Fruit fly (Drosophila melanogaster): Measurements from ENCODE around the gene CG32708.
A peak's percentile ranks its signal among the peaks of the same experiment; 100 is the strongest.

CG32708 gene

DNA sequence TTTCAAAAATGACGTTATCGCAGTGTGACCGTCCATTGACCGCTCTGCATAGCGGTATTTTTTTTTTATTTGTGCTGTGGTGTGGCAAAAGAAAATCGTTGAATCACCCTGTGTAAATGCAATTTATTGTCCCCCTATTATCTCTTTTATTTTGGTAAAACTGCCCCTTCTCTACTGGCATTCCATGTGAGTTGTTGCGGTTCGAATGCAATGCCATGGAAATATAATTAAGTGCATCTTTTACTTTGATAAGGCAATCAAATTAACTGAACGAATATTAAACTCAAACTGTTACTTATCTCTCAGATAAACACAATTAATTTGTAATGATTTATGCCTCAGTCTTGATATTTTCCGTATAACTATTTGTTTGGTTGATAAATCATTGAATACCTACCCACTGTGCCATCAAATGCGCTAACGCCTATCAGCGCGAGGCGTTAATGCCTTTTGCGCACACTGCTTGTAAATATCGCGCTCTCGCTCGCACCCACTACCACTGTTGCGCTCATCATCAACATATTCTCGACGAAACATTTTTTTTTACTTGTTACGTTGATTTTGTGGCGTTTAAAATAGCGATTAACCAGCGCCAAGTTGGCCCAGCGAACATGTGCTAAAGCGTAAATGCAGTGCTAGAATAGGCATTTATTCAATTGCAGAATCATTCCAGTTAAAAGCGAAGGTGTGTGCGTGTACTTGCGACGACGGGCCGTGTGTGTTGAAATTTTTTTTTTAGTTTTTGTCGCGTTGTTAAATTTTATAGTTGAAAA, 23.5 kb downstream of the CG32708 start (continued):
- no peak for TF ChIP-seq svp (GFP tag)
- peak; percentile 46 for TF ChIP-seq CG10669 (GFP tag; optimal IDR thresholded peaks at IDR 0.05)
- peak; percentile 19 for TF ChIP-seq CG6854 (GFP tag; optimal IDR thresholded peaks at IDR 0.05)
- TF ChIP-seq spab (GFP tag; optimal IDR thresholded peaks at IDR 0.05) = no peak
- TF ChIP-seq achi (GFP tag; optimal IDR thresholded peaks at IDR 0.05) = peak; percentile 67
- no peak for TF ChIP-seq CG11294 (GFP tag; IDR thresholded peaks at IDR 0.05)
- no peak for TF ChIP-seq Blimp-1 (GFP tag; optimal IDR thresholded peaks at IDR 0.05)
- peak; percentile 22; the same call in 1 of the 3 replicates for TF ChIP-seq CG6163 (GFP tag; IDR thresholded peaks at IDR 0.05)
- TF ChIP-seq lz (GFP tag; optimal IDR thresholded peaks at IDR 0.05) = peak; percentile 55
- no peak for TF ChIP-seq CG9139 (GFP tag; optimal IDR thresholded peaks at IDR 0.05)
- TF ChIP-seq Met (GFP tag; optimal IDR thresholded peaks at IDR 0.05) = peak; percentile 65
- peak; percentile 42 for TF ChIP-seq CG6792 (GFP tag; optimal IDR thresholded peaks at IDR 0.05)

DNA sequence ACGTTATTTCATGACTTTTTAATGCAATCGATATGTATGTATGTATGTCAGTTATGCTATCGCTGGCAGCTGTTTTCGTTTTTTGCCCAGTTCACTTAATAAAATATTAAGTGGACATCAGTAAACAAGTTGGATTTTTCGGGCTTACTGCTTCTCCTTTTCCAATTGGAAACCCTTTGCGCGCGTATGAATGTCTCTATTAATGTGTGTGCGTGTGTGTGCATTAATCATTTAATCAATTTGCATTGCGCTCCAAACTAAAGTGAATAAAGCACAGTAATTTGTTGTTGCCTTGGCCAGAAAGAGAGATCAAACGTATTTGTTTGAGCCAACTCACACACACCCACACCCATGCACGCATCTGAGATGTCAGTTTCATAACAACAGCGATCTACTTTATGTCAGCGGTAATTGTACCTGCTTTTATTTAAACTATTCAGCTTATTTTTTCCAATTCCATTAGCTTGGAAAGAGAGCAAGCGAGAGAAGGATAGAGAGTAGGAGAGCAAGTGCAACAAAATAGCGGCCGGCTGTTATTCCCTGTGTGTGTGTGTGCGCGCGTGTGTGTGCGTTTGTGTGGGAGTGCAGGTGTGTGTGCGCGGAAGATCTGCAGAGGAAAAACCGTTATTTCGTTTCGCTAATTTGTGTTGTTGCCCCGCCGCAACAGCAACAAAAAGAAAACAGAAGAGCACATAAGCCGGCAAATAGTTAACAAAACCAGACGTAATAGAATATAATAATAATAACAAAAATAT, 24.6 kb downstream of the CG32708 start:
- TF ChIP-seq CG6792 (GFP tag; optimal IDR thresholded peaks at IDR 0.05) (no peak), dsx (GFP tag; optimal IDR thresholded peaks at IDR 0.05; ENCODE audit: poor library complexity, severe bottlenecking) (peak; percentile 91), Eip78C (GFP tag) (peak; percentile 40)

DNA sequence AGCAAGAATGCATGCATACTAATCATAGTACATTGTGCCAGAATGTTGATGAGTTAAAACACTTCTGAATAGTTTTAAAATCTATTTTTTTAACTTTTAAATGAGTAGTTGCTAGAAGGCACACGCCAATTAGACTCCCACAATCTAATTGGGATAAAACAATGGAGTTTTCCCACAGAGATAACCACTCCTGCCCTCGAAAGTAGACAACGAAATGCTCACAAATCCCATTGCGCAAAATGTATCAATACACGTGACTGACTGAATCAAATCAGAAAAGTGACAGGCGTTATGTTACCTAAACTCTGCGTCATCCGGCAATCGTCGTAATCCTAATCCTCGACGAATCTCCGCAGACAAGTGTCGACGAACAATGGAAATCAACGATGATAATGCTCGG, 32.1 kb downstream of the CG32708 start:
- TF ChIP-seq svp (GFP tag) (no peak), topi (GFP tag; optimal IDR thresholded peaks at IDR 0.05) (no peak), net (GFP tag; optimal IDR thresholded peaks at IDR 0.05) (no peak), esn (GFP tag; optimal IDR thresholded peaks at IDR 0.05) (no peak), lz (GFP tag; optimal IDR thresholded peaks at IDR 0.05) (no peak), CG6163 (GFP tag; IDR thresholded peaks at IDR 0.05) (no peak), CG8319 (GFP tag; optimal IDR thresholded peaks at IDR 0.05) (no peak), spab (GFP tag; optimal IDR thresholded peaks at IDR 0.05) (no peak), salr (GFP tag; optimal IDR thresholded peaks at IDR 0.05) (no peak), CG15336 (GFP tag; IDR thresholded peaks at IDR 0.05) (no peak), CG9139 (GFP tag; optimal IDR thresholded peaks at IDR 0.05) (no peak), Hr4 (GFP tag; optimal IDR thresholded peaks at IDR 0.05) (no peak), pdm3 (GFP tag; optimal IDR thresholded peaks at IDR 0.05) (no peak), CG31627 (GFP tag; optimal IDR thresholded peaks at IDR 0.05) (no peak), Blimp-1 (GFP tag; optimal IDR thresholded peaks at IDR 0.05) (no peak), Sox15 (GFP tag; optimal IDR thresholded peaks at IDR 0.05) (no peak), dsx (GFP tag; optimal IDR thresholded peaks at IDR 0.05; ENCODE audit: poor library complexity, severe bottlenecking) (no peak)

DNA sequence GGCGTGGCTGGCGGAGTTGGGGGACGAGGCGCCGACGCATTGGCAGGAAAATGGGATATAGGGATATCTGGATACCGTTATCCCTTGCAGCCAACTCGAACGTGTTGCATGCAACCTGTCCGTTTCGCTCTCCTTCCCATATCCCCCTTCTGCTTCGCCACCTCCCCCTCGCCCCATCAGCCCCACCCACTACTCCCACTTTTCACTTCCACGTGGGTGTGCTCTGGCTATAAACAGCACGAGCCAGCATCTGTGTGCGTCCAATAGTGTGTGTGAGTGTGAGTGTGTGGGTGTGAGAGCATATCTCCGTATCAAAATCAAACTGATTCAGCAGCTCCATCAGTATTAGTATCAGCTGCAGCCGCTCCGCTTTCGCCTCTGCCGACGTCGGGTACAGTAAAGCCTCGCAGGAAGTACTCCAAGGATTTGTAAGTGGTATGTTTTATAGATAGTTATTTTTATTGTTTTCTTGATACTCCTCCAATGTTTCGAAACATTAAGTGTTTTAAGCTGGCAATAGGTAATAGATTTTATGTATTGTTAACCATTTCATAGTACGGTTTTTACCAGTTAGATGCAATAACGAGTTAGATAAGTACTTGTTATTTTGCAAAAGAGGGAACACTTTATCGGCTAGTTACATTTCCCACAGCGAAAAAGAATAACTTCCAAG, 33.4 kb downstream of the CG32708 start:
- TF ChIP-seq Hr4 (GFP tag; optimal IDR thresholded peaks at IDR 0.05) = peak; percentile 58
- peak; percentile 47 for TF ChIP-seq CG6276 (GFP tag; optimal IDR thresholded peaks at IDR 0.05)
- peak; percentile 30 for TF ChIP-seq CG6808 (GFP tag; optimal IDR thresholded peaks at IDR 0.05)
- 0 out of 3 replicates have a peak, but pooled peaks have one; percentile 55 for TF ChIP-seq eg (GFP tag; IDR thresholded peaks at IDR 0.05)
- TF ChIP-seq Sox14 (GFP tag; optimal IDR thresholded peaks at IDR 0.05) = no peak
- TF ChIP-seq CG6163 (GFP tag; IDR thresholded peaks at IDR 0.05) = 0 out of 3 replicates have a peak, but pooled peaks have one; percentile 27
- TF ChIP-seq ss (GFP tag; optimal IDR thresholded peaks at IDR 0.05) = peak in 1 of 2 experiments; percentile 6
- TF ChIP-seq CG10669 (GFP tag; optimal IDR thresholded peaks at IDR 0.05) = peak; percentile 37
- no peak for TF ChIP-seq CG7368 (GFP tag; optimal IDR thresholded peaks at IDR 0.05)
- TF ChIP-seq topi (GFP tag; optimal IDR thresholded peaks at IDR 0.05) = peak; percentile 34
- TF ChIP-seq cyc (GFP tag; optimal IDR thresholded peaks at IDR 0.05) = peak; percentile 38
- peak; percentile 10 for TF ChIP-seq CG11762 (GFP tag; optimal IDR thresholded peaks at IDR 0.05; ENCODE audit: insufficient read depth)
- TF ChIP-seq Eip78C (GFP tag) = peak; percentile 87
- TF ChIP-seq svp (GFP tag) = peak; percentile 78
- peak; percentile 37 for TF ChIP-seq Met (GFP tag; optimal IDR thresholded peaks at IDR 0.05)
- peak; percentile 12 for TF ChIP-seq Ets96B (tag; optimal IDR thresholded peaks at IDR 0.05)
- TF ChIP-seq CG3919 (GFP tag; optimal IDR thresholded peaks at IDR 0.05) = peak; percentile 22
- TF ChIP-seq fd85E (GFP tag; optimal IDR thresholded peaks at IDR 0.05) = no peak
- TF ChIP-seq Lpt (GFP tag; optimal IDR thresholded peaks at IDR 0.05) = no peak
- no peak for TF ChIP-seq CG15336 (GFP tag; IDR thresholded peaks at IDR 0.05)

All from whole organism, prepupa.